Worm (Caenorhabditis elegans) whole organism, late embryonic: Measurements from ENCODE around the gene F56C3.1.

Experiments used
- K02D7.2 ChIP-seq: sonication (generic microtip); optimal IDR thresholded peaks from 2 replicates; lab custom pipeline; 2017; ENCODE audit warnings: mild to moderate bottlenecking, missing genetic modification characterization, missing compliant biosample characterization
- nfya-1 ChIP-seq: sonication (generic microtip); optimal IDR thresholded peaks from 2 replicates; lab custom pipeline; 2017; ENCODE audit warnings: missing genetic modification characterization, mild to moderate bottlenecking, missing compliant biosample characterization, antibody characterized with exemption, moderate library complexity

DNA sequence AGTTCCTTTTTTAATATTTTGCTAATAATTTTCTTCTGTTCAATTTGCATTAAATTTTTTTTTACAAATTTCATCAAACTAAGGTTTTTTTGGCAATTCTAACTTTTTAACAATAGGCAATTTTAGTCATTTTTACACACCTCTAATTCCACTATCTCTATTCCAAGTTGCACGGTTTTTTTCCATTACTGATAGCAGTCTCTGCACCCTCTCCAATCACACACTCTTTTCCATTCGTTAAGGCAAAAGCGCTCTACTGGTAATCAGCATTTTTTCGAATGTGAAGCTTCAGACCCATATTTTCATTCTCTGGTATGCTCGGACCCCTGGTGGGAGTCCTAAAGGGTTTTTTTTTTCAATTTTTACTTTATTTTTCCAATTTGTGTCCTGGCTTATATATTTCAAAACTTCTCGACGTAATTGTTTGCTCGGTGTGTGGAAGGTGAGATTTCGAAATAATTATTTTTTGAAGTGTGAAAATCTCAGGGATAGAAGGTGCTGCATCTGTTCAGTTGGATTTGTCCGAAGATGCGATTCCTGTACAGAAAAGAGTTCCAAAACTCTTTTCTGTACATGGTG is 29.7 kb downstream of the F56C3.1 start, which contains the start of the genes F19G12.4 and F19G12.8:
- no peak for TF ChIP-seq K02D7.2
- no peak for TF ChIP-seq nfya-1 (tag; lab: Kevin White, UChicago)
